Worm (Caenorhabditis elegans) whole organism, late embryonic: ENCODE data around the gene phf-33.

Experiments used
- C08G9.2 ChIP-seq: sonication (generic microtip); optimal IDR thresholded peaks from 2 replicates; lab custom pipeline; 2016; ENCODE audit warnings: mild to moderate bottlenecking, missing genetic modification characterization, moderate library complexity, missing compliant biosample characterization
- F13H6.1 ChIP-seq: sonication (generic microtip); optimal IDR thresholded peaks from 2 replicates; lab custom pipeline; 2016; ENCODE audit warnings: missing genetic modification characterization, missing compliant biosample characterization
- K02D7.2 ChIP-seq: sonication (generic microtip); optimal IDR thresholded peaks from 2 replicates; lab custom pipeline; 2017; ENCODE audit warnings: mild to moderate bottlenecking, missing genetic modification characterization, missing compliant biosample characterization
- ahr-1 ChIP-seq: sonication (generic microtip); optimal IDR thresholded peaks from 2 replicates; lab custom pipeline; 2016; ENCODE audit warnings: missing genetic modification characterization, missing compliant biosample characterization
- ama-1 ChIP-seq: fragments of 150-350 bp; optimal IDR thresholded peaks from 2 replicates; lab custom pipeline; 2014
- ceh-19 ChIP-seq: fragments of 200-800 bp; sonication (Bioruptor generic); optimal IDR thresholded peaks from 2 replicates; lab custom pipeline; 2018; ENCODE audit warnings: mild to moderate bottlenecking, missing genetic modification characterization, missing compliant biosample characterization
- ceh-2 ChIP-seq: sonication (generic microtip); optimal IDR thresholded peaks from 2 replicates; lab custom pipeline; 2016; ENCODE audit warnings: missing genotype, missing genetic modification characterization, missing compliant biosample characterization
- ceh-31 ChIP-seq: sonication (generic microtip); optimal IDR thresholded peaks from 2 replicates; lab custom pipeline; 2016; ENCODE audit warnings: missing genetic modification characterization, missing compliant biosample characterization
- ceh-34 ChIP-seq: sonication (generic microtip); optimal IDR thresholded peaks from 2 replicates; lab custom pipeline; 2016; ENCODE audit warnings: mild to moderate bottlenecking, missing genetic modification characterization, missing compliant biosample characterization
- ceh-45 ChIP-seq: fragments of 200-800 bp; sonication (Bioruptor generic); IDR thresholded peaks from 2 replicates; pipeline ENCODE4 v1.3.6; 2022; ENCODE audit warnings: missing genetic modification reagents, missing genetic modification characterization, missing compliant biosample characterization
- ceh-48 ChIP-seq: sonication (generic microtip); optimal IDR thresholded peaks from 2 replicates; lab custom pipeline; 2016; ENCODE audit warnings: missing genetic modification characterization, inconsistent platforms, missing compliant biosample characterization
- ceh-6 ChIP-seq: fragments of 200-800 bp; sonication (Bioruptor generic); optimal IDR thresholded peaks from 2 replicates; lab custom pipeline; 2018; ENCODE audit warnings: mild to moderate bottlenecking, missing genetic modification characterization, missing compliant biosample characterization
- che-1 ChIP-seq: sonication (generic microtip); optimal IDR thresholded peaks from 2 replicates; lab custom pipeline; 2016; ENCODE audit warnings: mild to moderate bottlenecking, missing genetic modification characterization, missing compliant biosample characterization
- dmd-4 ChIP-seq: sonication (generic microtip); optimal IDR thresholded peaks from 2 replicates; lab custom pipeline; 2016; ENCODE audit warnings: borderline replicate concordance, missing genetic modification characterization, missing compliant biosample characterization
- dve-1 ChIP-seq: sonication (generic microtip); optimal IDR thresholded peaks from 2 replicates; lab custom pipeline; 2017; ENCODE audit warnings: antibody characterized with exemption, mild to moderate bottlenecking, missing genetic modification characterization, missing compliant biosample characterization
- elt-2 ChIP-seq: sonication (generic microtip); optimal IDR thresholded peaks from 2 replicates; lab custom pipeline; 2016; ENCODE audit warnings: missing genetic modification reagents, missing genetic modification characterization, missing compliant biosample characterization
- fax-1 ChIP-seq: sonication (generic microtip); optimal IDR thresholded peaks from 2 replicates; lab custom pipeline; 2016; ENCODE audit warnings: missing genotype, missing genetic modification characterization, missing compliant biosample characterization
- fkh-10 ChIP-seq: fragments of 150-350 bp; optimal IDR thresholded peaks from 2 replicates; lab custom pipeline; 2014; ENCODE audit warnings: missing biosample characterization, missing genetic modification reagents, missing genetic modification characterization
- fkh-6 ChIP-seq: sonication (generic microtip); optimal IDR thresholded peaks from 2 replicates; lab custom pipeline; 2016; ENCODE audit warnings: missing genetic modification characterization, missing compliant biosample characterization
- gmeb-2 ChIP-seq: sonication (generic microtip); optimal IDR thresholded peaks from 2 replicates; lab custom pipeline; 2016; ENCODE audit warnings: missing genetic modification characterization, inconsistent platforms, missing compliant biosample characterization
- hlh-30 ChIP-seq: sonication (generic microtip); optimal IDR thresholded peaks from 2 replicates; lab custom pipeline; 2017; ENCODE audit warnings: antibody characterized with exemption, missing genetic modification characterization, missing compliant biosample characterization; ENCODE audit not compliant: insufficient read depth
- hlh-6 ChIP-seq: sonication (generic microtip); optimal IDR thresholded peaks from 2 replicates; lab custom pipeline; 2016; ENCODE audit warnings: missing genotype, missing genetic modification characterization, missing compliant biosample characterization
- lim-6 ChIP-seq: sonication (generic microtip); optimal IDR thresholded peaks from 2 replicates; lab custom pipeline; 2016; ENCODE audit warnings: missing genetic modification characterization, missing compliant biosample characterization
- lin-11 ChIP-seq: fragments of 200-800 bp; sonication (Bioruptor generic); optimal IDR thresholded peaks from 2 replicates; lab custom pipeline; 2018; ENCODE audit warnings: mild to moderate bottlenecking, missing genetic modification characterization, missing compliant biosample characterization
- nfya-1 ChIP-seq: sonication (generic microtip); optimal IDR thresholded peaks from 2 replicates; lab custom pipeline; 2017; ENCODE audit warnings: missing genetic modification characterization, mild to moderate bottlenecking, missing compliant biosample characterization, antibody characterized with exemption, moderate library complexity
- npax-4 ChIP-seq: sonication (generic microtip); optimal IDR thresholded peaks from 2 replicates; lab custom pipeline; 2016; ENCODE audit warnings: missing genetic modification characterization, missing compliant biosample characterization
- odd-2 ChIP-seq: sonication (generic microtip); optimal IDR thresholded peaks from 2 replicates; lab custom pipeline; 2017; ENCODE audit warnings: antibody characterized with exemption, mild to moderate bottlenecking, missing genetic modification characterization, missing compliant biosample characterization
- pag-3 ChIP-seq: sonication (generic microtip); optimal IDR thresholded peaks from 2 replicates; lab custom pipeline; 2016; ENCODE audit warnings: missing compliant biosample characterization, missing genetic modification characterization, borderline replicate concordance
- pat-9 ChIP-seq: fragments of 200-800 bp; sonication (Bioruptor generic); optimal IDR thresholded peaks from 2 replicates; lab custom pipeline; 2018; ENCODE audit warnings: mild to moderate bottlenecking, missing genetic modification characterization, moderate library complexity, missing compliant biosample characterization
- pax-1 ChIP-seq: fragments of 150-350 bp; optimal IDR thresholded peaks from 2 replicates; lab custom pipeline; 2014; ENCODE audit warnings: missing biosample characterization, missing genetic modification characterization
- pha-2 ChIP-seq: sonication (generic microtip); optimal IDR thresholded peaks from 2 replicates; lab custom pipeline; 2017; ENCODE audit warnings: mild to moderate bottlenecking, missing genetic modification characterization, missing compliant biosample characterization
- pqm-1 ChIP-seq: sonication (generic microtip); optimal IDR thresholded peaks from 2 replicates; lab custom pipeline; 2016; ENCODE audit warnings: missing genetic modification characterization, missing compliant biosample characterization
- pros-1 ChIP-seq: fragments of 150-350 bp; optimal IDR thresholded peaks from 2 replicates; lab custom pipeline; 2014; ENCODE audit warnings: missing biosample characterization, missing genetic modification reagents, missing genetic modification characterization
- ref-2 ChIP-seq: sonication (generic microtip); optimal IDR thresholded peaks from 2 replicates; lab custom pipeline; 2016; ENCODE audit warnings: missing genetic modification characterization, missing compliant biosample characterization
- sdc-2 ChIP-seq: sonication (generic microtip); optimal IDR thresholded peaks from 2 replicates; lab custom pipeline; 2016; ENCODE audit warnings: missing genotype, missing genetic modification characterization, missing compliant biosample characterization
- syd-9 ChIP-seq: sonication (generic microtip); optimal IDR thresholded peaks from 2 replicates; lab custom pipeline; 2016; ENCODE audit warnings: mild to moderate bottlenecking, missing genetic modification characterization, moderate library complexity, missing compliant biosample characterization
- tbx-7 ChIP-seq: sonication (generic microtip); optimal IDR thresholded peaks from 2 replicates; lab custom pipeline; 2016; ENCODE audit warnings: missing genotype, missing genetic modification characterization, missing compliant biosample characterization
- unc-3 ChIP-seq, 2 experiments: fragments of 200-800 bp in 1 of 2; sonication (Bioruptor generic) in 1 of 2; sonication (generic microtip) in 1 of 2; conservative IDR thresholded peaks in 1 of 2; optimal IDR thresholded peaks in 1 of 2; 2 replicates each; pipeline versions ENCODE4 v1.3.6 to Lab custom; 2016 to 2022; ENCODE audit warnings: missing compliant biosample characterization in 2 of 2, missing genetic modification characterization in 2 of 2, missing genetic modification reagents in 1 of 2
- unc-42 ChIP-seq: sonication (generic microtip); optimal IDR thresholded peaks from 2 replicates; lab custom pipeline; 2016; ENCODE audit warnings: missing genotype, missing genetic modification characterization, missing compliant biosample characterization
- unc-55 ChIP-seq: sonication (generic microtip); optimal IDR thresholded peaks from 2 replicates; lab custom pipeline; 2017; ENCODE audit warnings: missing biosample characterization, missing genetic modification reagents, missing genetic modification characterization
- unc-86 ChIP-seq: sonication (generic microtip); optimal IDR thresholded peaks from 2 replicates; lab custom pipeline; 2016; ENCODE audit warnings: missing genetic modification characterization, missing compliant biosample characterization

Gene phf-33

ce11 chrX:13294669-13295068, 15.9 kb upstream of the phf-33 start, which contains the start of gene srd-36:
Gene srd-36 (minus strand): TSS chrX:13294769.
- TF ChIP-seq fax-1 (tag; lab: Kevin White, UChicago) (no peak), lin-11 (tag; lab: Kevin White, UChicago) (no peak)

DNA sequence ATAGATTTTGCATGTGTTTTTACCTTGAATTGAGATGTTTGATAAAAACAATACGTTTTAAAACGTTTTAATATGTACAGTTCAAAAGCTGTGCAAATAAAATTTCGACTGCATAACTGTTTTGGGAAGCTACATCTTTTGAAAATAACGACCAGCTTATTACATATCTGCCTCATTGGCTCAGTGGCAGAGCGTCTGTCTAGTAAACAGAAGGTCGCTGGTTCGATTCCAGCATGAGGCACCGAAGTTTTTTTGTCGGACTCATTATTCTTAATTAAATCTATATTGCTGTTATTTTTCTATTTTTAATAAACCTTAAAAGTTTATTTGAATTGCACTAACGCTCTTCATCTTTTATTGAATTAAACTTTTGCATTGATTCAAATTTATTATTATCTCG, 14.2 kb upstream of the phf-33 start:
- TF ChIP-seq sdc-2 (tag; lab: Kevin White, UChicago) (no peak), fax-1 (tag; lab: Kevin White, UChicago) (no peak), pax-1 (no peak), C08G9.2 (no peak), pros-1 (no peak), F13H6.1 (tag; lab: Kevin White, UChicago) (no peak)
- TF ChIP-seq, all 69 proteins: peak for 0

ce11 chrX:13291506-13291905, 12.7 kb upstream of the phf-33 start, which contains the start of gene srd-38:
Gene srd-38 (plus strand): TSS chrX:13291806.
- TF ChIP-seq unc-3 (GFP tag; conservative IDR thresholded peaks at IDR 0.05; lab: Robert Waterston, UW) (no peak), unc-3 (tag; optimal IDR thresholded peaks at IDR 0.05; lab: Kevin White, UChicago) (no peak), che-1 (no peak), F13H6.1 (tag; lab: Kevin White, UChicago) (no peak), C08G9.2 (no peak), ahr-1 (no peak), fax-1 (tag; lab: Kevin White, UChicago) (no peak), ceh-48 (no peak), ceh-2 (no peak), syd-9 (tag; lab: Kevin White, UChicago) (no peak), ceh-6 (GFP tag; lab: Kevin White, UChicago) (no peak), ceh-19 (GFP tag; lab: Kevin White, UChicago) (no peak), pros-1 (no peak), dmd-4 (tag; lab: Kevin White, UChicago) (no peak), tbx-7 (no peak), hlh-30 (no peak)

- no peak for TF ChIP-seq pag-3
- no peak for TF ChIP-seq unc-42 (tag; lab: Kevin White, UChicago)
- TF ChIP-seq ceh-19 (GFP tag; lab: Kevin White, UChicago): no peak
- TF ChIP-seq K02D7.2 (tag; lab: Kevin White, UChicago): no peak
- no peak for TF ChIP-seq ceh-31 (tag; lab: Kevin White, UChicago)
- no peak for TF ChIP-seq pax-1
- no peak for TF ChIP-seq lim-6 (tag; lab: Kevin White, UChicago)
- TF ChIP-seq dve-1 (tag; lab: Kevin White, UChicago): no peak
- TF ChIP-seq pqm-1: no peak
- no peak for TF ChIP-seq ceh-6 (GFP tag; lab: Kevin White, UChicago)
- no peak for TF ChIP-seq ceh-48
- TF ChIP-seq elt-2 (tag; lab: Kevin White, UChicago): no peak
- TF ChIP-seq ceh-45 (GFP tag; lab: Robert Waterston, UW): no peak
- TF ChIP-seq syd-9 (tag; lab: Kevin White, UChicago): no peak
- no peak for TF ChIP-seq ama-1 (lab: Kevin White, UChicago)
- TF ChIP-seq ceh-34 (tag; lab: Kevin White, UChicago): no peak
- TF ChIP-seq hlh-6 (tag; lab: Kevin White, UChicago): no peak
Observed at ce11 chrX:13290531-13290930, 11.8 kb upstream of the phf-33 start, which contains the start of gene R04D3.3. Gene R04D3.3 (minus strand): TSS chrX:13290631.

DNA sequence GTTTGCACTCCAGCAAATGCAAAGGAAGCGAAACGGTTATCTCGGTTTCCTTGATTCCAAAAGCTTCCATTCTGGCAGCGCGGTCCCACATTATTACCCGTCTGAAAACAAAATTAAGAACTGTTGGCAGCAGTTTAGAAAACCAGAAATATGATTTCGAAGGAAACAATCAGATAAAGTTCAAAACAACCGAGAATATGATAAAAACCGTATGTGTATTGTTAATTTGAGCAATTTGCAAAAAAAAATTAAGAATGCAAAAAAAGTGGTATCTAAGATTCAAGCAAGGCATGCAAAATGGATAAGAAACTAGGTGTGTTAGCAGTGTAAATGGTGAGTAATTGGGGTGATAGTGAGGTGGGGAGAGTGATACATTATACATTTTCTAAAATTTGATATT, 9.9 kb upstream of the phf-33 start, which contains the start of gene R04D3.4:
Gene R04D3.4, minus strand, starts transcription at position 101 of the 400 bp plus-strand sequence.
- no peak for TF ChIP-seq npax-4 (tag; lab: Kevin White, UChicago)
- no peak for TF ChIP-seq hlh-30
- no peak for TF ChIP-seq pha-2 (tag; lab: Kevin White, UChicago)
- TF ChIP-seq unc-3 (GFP tag; conservative IDR thresholded peaks at IDR 0.05; lab: Robert Waterston, UW): no peak
- no peak for TF ChIP-seq unc-3 (tag; optimal IDR thresholded peaks at IDR 0.05; lab: Kevin White, UChicago)
- no peak for TF ChIP-seq odd-2 (tag; lab: Kevin White, UChicago)
- TF ChIP-seq C08G9.2: no peak
- TF ChIP-seq gmeb-2 (tag; lab: Kevin White, UChicago): no peak
- no peak for TF ChIP-seq ref-2
- no peak for TF ChIP-seq lim-6 (tag; lab: Kevin White, UChicago)
- TF ChIP-seq fkh-10 (GFP tag; lab: Kevin White, UChicago): no peak
- TF ChIP-seq pat-9 (tag; lab: Kevin White, UChicago): no peak
- no peak for TF ChIP-seq fkh-6 (tag; lab: Kevin White, UChicago)
- no peak for TF ChIP-seq unc-86 (tag; lab: Kevin White, UChicago)
- TF ChIP-seq syd-9 (tag; lab: Kevin White, UChicago): no peak
- TF ChIP-seq nfya-1 (tag; lab: Kevin White, UChicago): no peak
- no peak for TF ChIP-seq ceh-45 (GFP tag; lab: Robert Waterston, UW)
- no peak for TF ChIP-seq unc-55 (GFP tag; lab: Kevin White, UChicago)
- TF ChIP-seq dve-1 (tag; lab: Kevin White, UChicago): no peak
